Worm (Caenorhabditis elegans): ENCODE measurements around the gene C35D10.3.

Gene C35D10.3

DNA sequence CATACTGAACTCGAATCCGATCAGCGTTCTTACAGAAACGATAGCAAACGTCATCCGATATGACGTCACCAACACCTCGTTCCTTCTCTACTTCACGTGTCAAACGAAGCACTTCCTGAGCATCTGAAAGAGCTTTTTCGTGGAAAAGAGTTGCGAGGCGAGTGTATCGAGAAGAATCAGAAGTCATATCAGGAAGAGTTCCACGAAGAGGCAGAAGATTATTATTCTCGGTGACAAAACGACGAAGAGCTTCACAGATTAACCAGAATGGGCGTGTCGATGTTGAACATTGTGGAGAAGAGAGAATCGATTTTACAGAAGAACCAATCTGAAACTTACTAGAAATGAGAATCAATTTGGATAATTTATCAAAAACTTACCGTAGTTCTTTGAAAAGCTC, 50.2 kb downstream of the C35D10.3 start:
- TF ChIP-seq ztf-3 (GFP tag; optimal IDR thresholded peaks at IDR 0.05) (no peak), ceh-79 (tag; optimal IDR thresholded peaks at IDR 0.05) (no peak), aptf-3 (GFP tag; IDR thresholded peaks at IDR 0.05) (no peak)

Measured in whole organism, young adult.